Worm (Caenorhabditis elegans) whole organism, L2 larva: ENCODE results near the gene hum-5.
A peak's percentile ranks its signal among the peaks of the same experiment; 100 is the strongest.

Source experiments
- C34F6.9 ChIP-seq: fragments of 150-350 bp; optimal IDR thresholded peaks from 2 replicates; lab custom pipeline; 2014; ENCODE audit warnings: missing biosample characterization, missing genetic modification characterization
- R02D3.7 ChIP-seq: fragments of 150-350 bp; optimal IDR thresholded peaks from 2 replicates; lab custom pipeline; 2014; ENCODE audit warnings: missing biosample characterization, missing genetic modification characterization
- Y55F3AM.14 ChIP-seq: fragments of 200-800 bp; sonication (Bioruptor generic); optimal IDR thresholded peaks from 2 replicates; lab custom pipeline; 2018; ENCODE audit warnings: mild to moderate bottlenecking, missing genetic modification characterization, missing compliant biosample characterization
- ZK546.5 ChIP-seq: sonication (generic microtip); optimal IDR thresholded peaks from 2 replicates; lab custom pipeline; 2017; ENCODE audit warnings: missing biosample characterization, missing genetic modification characterization
- aly-2 ChIP-seq: fragments of 150-350 bp; optimal IDR thresholded peaks from 2 replicates; lab custom pipeline; 2014; ENCODE audit warnings: missing biosample characterization, missing genetic modification characterization
- blmp-1 ChIP-seq: sonication (generic microtip); optimal IDR thresholded peaks from 2 replicates; lab custom pipeline; 2017; ENCODE audit warnings: missing genetic modification characterization, mild to moderate bottlenecking, missing compliant biosample characterization, antibody characterized with exemption, moderate library complexity; ENCODE audit not compliant: insufficient read depth
- ceh-82 ChIP-seq: fragments of 150-350 bp; optimal IDR thresholded peaks from 2 replicates; lab custom pipeline; 2014; ENCODE audit warnings: missing biosample characterization, missing genetic modification characterization
- crh-2 ChIP-seq: sonication (generic microtip); optimal IDR thresholded peaks from 2 replicates; lab custom pipeline; 2017; ENCODE audit warnings: missing biosample characterization, missing genetic modification characterization
- dmd-4 ChIP-seq: sonication (generic microtip); optimal IDR thresholded peaks from 2 replicates; lab custom pipeline; 2017; ENCODE audit warnings: missing biosample characterization, missing genetic modification characterization
- egl-27 ChIP-seq: sonication (generic microtip); optimal IDR thresholded peaks from 3 replicates; lab custom pipeline; 2017; ENCODE audit warnings: missing biosample characterization, missing genetic modification reagents, missing genetic modification characterization
- elt-1 ChIP-seq: fragments of 150-350 bp; optimal IDR thresholded peaks from 2 replicates; lab custom pipeline; 2014; ENCODE audit warnings: missing biosample characterization, missing genetic modification characterization
- elt-3 ChIP-seq: sonication (generic microtip); optimal IDR thresholded peaks from 2 replicates; lab custom pipeline; 2017; ENCODE audit warnings: missing biosample characterization, missing genetic modification characterization
- fos-1 ChIP-seq: fragments of 150-350 bp; optimal IDR thresholded peaks from 2 replicates; lab custom pipeline; 2014; ENCODE audit warnings: missing biosample characterization, missing genetic modification characterization
- lin-13 ChIP-seq: fragments of 150-350 bp; optimal IDR thresholded peaks from 2 replicates; lab custom pipeline; 2014; ENCODE audit warnings: missing biosample characterization, missing genetic modification reagents, missing genetic modification characterization
- lin-39 ChIP-seq: fragments of 150-350 bp; optimal IDR thresholded peaks from 2 replicates; lab custom pipeline; 2014; ENCODE audit warnings: missing biosample characterization, missing genetic modification reagents, missing genetic modification characterization
- mbf-1 ChIP-seq: sonication (generic microtip); optimal IDR thresholded peaks from 2 replicates; lab custom pipeline; 2017; ENCODE audit warnings: missing biosample characterization, missing genetic modification characterization
- nhr-10 ChIP-seq: sonication (generic microtip); optimal IDR thresholded peaks from 2 replicates; lab custom pipeline; 2017; ENCODE audit warnings: missing biosample characterization, missing genetic modification characterization
- nhr-11 ChIP-seq: fragments of 150-350 bp; optimal IDR thresholded peaks from 2 replicates; lab custom pipeline; 2014; ENCODE audit warnings: missing biosample characterization, missing genetic modification characterization
- nhr-12 ChIP-seq: fragments of 150-350 bp; optimal IDR thresholded peaks from 2 replicates; lab custom pipeline; 2014; ENCODE audit warnings: missing biosample characterization, missing genetic modification characterization
- nhr-129 ChIP-seq: fragments of 150-350 bp; optimal IDR thresholded peaks from 2 replicates; lab custom pipeline; 2014; ENCODE audit warnings: missing biosample characterization, missing genetic modification characterization
- nhr-21 ChIP-seq: fragments of 150-350 bp; optimal IDR thresholded peaks from 2 replicates; lab custom pipeline; 2014; ENCODE audit warnings: missing biosample characterization, missing genetic modification characterization
- nhr-237 ChIP-seq: fragments of 150-350 bp; optimal IDR thresholded peaks from 2 replicates; lab custom pipeline; 2014; ENCODE audit warnings: missing biosample characterization, missing genetic modification characterization
- nhr-25 ChIP-seq: fragments of 150-350 bp; sonication (generic microtip); optimal IDR thresholded peaks from 3 replicates; lab custom pipeline; 2014; ENCODE audit warnings: missing biosample characterization, missing genetic modification characterization
- nhr-6 ChIP-seq: fragments of 150-350 bp; optimal IDR thresholded peaks from 2 replicates; lab custom pipeline; 2014; ENCODE audit warnings: missing biosample characterization, missing genetic modification characterization
- nhr-77 ChIP-seq: fragments of 150-350 bp; optimal IDR thresholded peaks from 2 replicates; lab custom pipeline; 2014; ENCODE audit warnings: missing biosample characterization, missing genetic modification characterization
- sem-4 ChIP-seq: fragments of 150-350 bp; optimal IDR thresholded peaks from 2 replicates; lab custom pipeline; 2014; ENCODE audit warnings: missing biosample characterization, missing genetic modification reagents, missing genetic modification characterization
- skn-1 ChIP-seq: sonication (generic microtip); optimal IDR thresholded peaks from 2 replicates; lab custom pipeline; 2017; ENCODE audit warnings: missing biosample characterization, missing genetic modification characterization
- sma-3 ChIP-seq: sonication (generic microtip); optimal IDR thresholded peaks from 2 replicates; lab custom pipeline; 2016; ENCODE audit warnings: missing genetic modification reagents, missing genetic modification characterization, missing compliant biosample characterization
- sma-9 ChIP-seq, 2 experiments: fragments of 150-350 bp in 1 of 2; sonication (generic microtip) in 1 of 2; optimal IDR thresholded peaks; 2 replicates each; lab custom pipeline; 2014 to 2016; ENCODE audit warnings: missing genetic modification characterization in 2 of 2, mild to moderate bottlenecking in 1 of 2, missing biosample characterization in 1 of 2, missing compliant biosample characterization in 1 of 2, missing genetic modification reagents in 1 of 2, moderate library complexity in 1 of 2
- snpc-4 ChIP-seq: fragments of 150-350 bp; optimal IDR thresholded peaks from 2 replicates; lab custom pipeline; 2014; ENCODE audit warnings: missing biosample characterization, missing genetic modification characterization
- unc-39 ChIP-seq: fragments of 150-350 bp; optimal IDR thresholded peaks from 2 replicates; lab custom pipeline; 2014; ENCODE audit warnings: missing biosample characterization, missing genetic modification characterization
- unc-55 ChIP-seq: fragments of 150-350 bp; sonication (generic microtip); optimal IDR thresholded peaks from 3 replicates; lab custom pipeline; 2014; ENCODE audit warnings: missing biosample characterization, missing genetic modification reagents, missing genetic modification characterization
- unc-62 ChIP-seq: fragments of 150-350 bp; optimal IDR thresholded peaks from 2 replicates; lab custom pipeline; 2014; ENCODE audit warnings: missing biosample characterization, missing genetic modification reagents, missing genetic modification characterization
- zag-1 ChIP-seq: fragments of 150-350 bp; optimal IDR thresholded peaks from 2 replicates; lab custom pipeline; 2014; ENCODE audit warnings: missing biosample characterization, missing genetic modification characterization
- ztf-1 ChIP-seq: fragments of 200-800 bp; sonication (Bioruptor generic); conservative IDR thresholded peaks from 2 replicates; pipeline ENCODE4 v1.3.6; 2022; ENCODE audit warnings: missing genetic modification characterization, missing compliant biosample characterization
- ztf-11 ChIP-seq: sonication (generic microtip); optimal IDR thresholded peaks from 2 replicates; lab custom pipeline; 2017; ENCODE audit warnings: missing biosample characterization, missing genetic modification characterization
- ztf-4 ChIP-seq: fragments of 150-350 bp; optimal IDR thresholded peaks from 2 replicates; lab custom pipeline; 2014; ENCODE audit warnings: missing biosample characterization, missing genetic modification characterization

hum-5 gene

DNA sequence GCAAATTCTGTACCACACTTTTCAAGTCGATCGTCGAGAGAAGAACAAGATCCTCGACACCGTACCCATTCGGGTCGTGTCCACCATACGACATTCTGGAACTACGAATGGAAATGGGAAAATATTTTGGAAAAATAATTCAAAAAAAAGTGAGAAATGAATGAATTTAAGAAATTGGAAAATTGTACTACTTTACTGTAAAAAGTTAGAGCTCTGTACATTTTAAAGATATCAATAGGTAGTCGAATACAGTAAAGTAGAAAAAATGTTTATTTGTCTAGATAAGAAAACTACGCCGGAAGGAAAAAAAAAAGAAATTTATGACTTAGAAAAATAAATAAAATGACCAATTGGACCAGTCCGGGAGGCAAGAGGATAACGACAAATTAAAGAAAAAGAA is at the start of gene hum-5:
Gene hum-5 (minus strand): TSS at position 101 of the 400 bp plus-strand sequence.
- TF ChIP-seq skn-1 (tag; lab: Kevin White, UChicago) (no peak), nhr-11 (tag; lab: Kevin White, UChicago) (no peak), nhr-77 (tag; lab: Kevin White, UChicago) (no peak)
- TF ChIP-seq, all 48 proteins: peak for 0

DNA sequence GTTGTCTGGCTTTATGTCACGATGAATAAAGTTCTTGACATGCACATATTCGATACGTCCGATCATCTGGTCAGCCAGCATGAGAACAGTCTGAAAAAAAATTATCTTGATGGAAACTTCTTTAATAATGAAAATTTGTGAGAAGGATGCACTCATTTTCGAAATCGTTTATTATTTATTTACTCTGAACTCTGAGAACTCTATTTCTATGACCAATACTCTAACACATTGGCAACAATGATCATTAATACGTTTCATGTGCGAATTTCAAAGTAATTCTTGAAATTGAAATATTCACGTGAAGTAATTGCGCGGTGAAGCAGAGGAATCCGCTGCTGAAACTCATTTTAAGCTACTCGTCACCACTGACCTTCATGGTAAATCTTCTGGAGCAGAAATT is 49.0 kb upstream of the hum-5 start:
- no peak for TF ChIP-seq nhr-129 (tag; lab: Kevin White, UChicago)
- no peak for TF ChIP-seq ZK546.5 (tag; lab: Kevin White, UChicago)
- no peak for TF ChIP-seq ztf-4 (tag; lab: Kevin White, UChicago)
- TF ChIP-seq sma-3, result no peak
- no peak for TF ChIP-seq lin-13 (GFP tag; lab: Kevin White, UChicago)
- TF ChIP-seq ztf-1 (GFP tag; lab: Robert Waterston, UW), result no peak
- no peak for TF ChIP-seq dmd-4 (tag; lab: Kevin White, UChicago)
- TF ChIP-seq unc-39 (tag; lab: Kevin White, UChicago), result no peak
- no peak for TF ChIP-seq C34F6.9 (tag; lab: Kevin White, UChicago)
- TF ChIP-seq elt-3 (tag; lab: Kevin White, UChicago), result no peak
- TF ChIP-seq unc-62 (GFP tag; lab: Kevin White, UChicago), result no peak
- TF ChIP-seq egl-27 (tag; lab: Kevin White, UChicago), result no peak
- no peak for TF ChIP-seq blmp-1 (tag; lab: Kevin White, UChicago)
- TF ChIP-seq ztf-11 (tag; lab: Kevin White, UChicago), result no peak

DNA sequence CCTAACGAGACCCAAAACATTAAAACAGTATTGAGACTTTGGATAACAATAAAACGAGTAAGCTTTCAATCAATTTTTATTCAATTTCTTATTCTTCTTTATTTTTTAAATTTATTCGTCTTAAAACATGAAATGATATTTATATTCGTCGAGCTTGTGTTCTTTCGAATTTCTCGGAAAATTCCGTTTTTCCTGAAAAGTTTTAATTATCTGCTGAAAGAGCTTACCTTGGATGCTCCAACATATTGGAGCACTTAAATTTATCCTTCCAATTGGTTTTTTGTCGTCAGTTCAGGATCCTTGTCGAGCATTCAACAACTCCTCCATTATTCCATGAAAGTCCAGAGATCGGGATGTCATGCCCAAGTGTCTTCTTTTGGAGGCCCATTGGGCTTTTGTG is 46.8 kb upstream of the hum-5 start:
- TF ChIP-seq dmd-4 (tag; lab: Kevin White, UChicago) (no peak), ztf-1 (GFP tag; lab: Robert Waterston, UW) (no peak), ceh-82 (tag; lab: Kevin White, UChicago) (no peak), mbf-1 (no peak), R02D3.7 (tag; lab: Kevin White, UChicago) (no peak), sma-9 (GFP tag; optimal IDR thresholded peaks at IDR 0.05; lab: Kevin White, UChicago) (no peak), sma-9 (tag; optimal IDR thresholded peaks at IDR 0.05; lab: Kevin White, UChicago) (no peak), crh-2 (tag; lab: Kevin White, UChicago) (no peak), ztf-11 (tag; lab: Kevin White, UChicago) (no peak), ZK546.5 (tag; lab: Kevin White, UChicago) (no peak), nhr-10 (tag; lab: Kevin White, UChicago) (no peak), fos-1 (tag; lab: Kevin White, UChicago) (no peak), nhr-21 (no peak), skn-1 (tag; lab: Kevin White, UChicago) (no peak), elt-1 (no peak), aly-2 (tag; lab: Kevin White, UChicago) (no peak), nhr-237 (no peak), snpc-4 (tag; lab: Kevin White, UChicago) (no peak), zag-1 (tag; lab: Kevin White, UChicago) (no peak), nhr-6 (tag; lab: Kevin White, UChicago) (no peak), nhr-12 (tag; lab: Kevin White, UChicago) (no peak)

DNA sequence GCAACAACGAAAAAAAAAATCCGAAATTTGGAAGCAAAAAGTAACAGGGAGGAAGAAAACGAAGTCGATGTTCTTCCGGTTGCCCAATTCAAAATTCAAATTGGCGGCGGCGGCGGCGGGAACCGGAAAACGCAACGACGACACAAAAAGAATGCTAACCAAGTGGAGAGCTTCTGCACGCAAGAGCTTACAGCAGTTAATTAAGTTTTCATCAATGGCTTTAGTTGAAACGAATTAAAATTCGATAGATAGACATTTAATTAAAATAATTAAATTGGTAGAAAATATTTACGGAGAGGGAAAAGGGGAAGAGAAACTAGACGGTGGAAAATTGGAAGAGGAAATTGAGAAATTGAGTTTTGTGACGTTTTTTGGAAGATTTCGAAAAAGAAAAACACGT is 33.6 kb upstream of the hum-5 start:
- TF ChIP-seq sma-9 (GFP tag; optimal IDR thresholded peaks at IDR 0.05; lab: Kevin White, UChicago) (peak; percentile 1), sma-9 (tag; optimal IDR thresholded peaks at IDR 0.05; lab: Kevin White, UChicago) (no peak), nhr-21 (no peak), Y55F3AM.14 (peak; percentile 59), lin-39 (no peak), egl-27 (tag; lab: Kevin White, UChicago) (peak; percentile 0), lin-13 (GFP tag; lab: Kevin White, UChicago) (no peak), unc-55 (GFP tag; lab: Kevin White, UChicago) (peak; percentile 23), sem-4 (peak; percentile 37)

DNA sequence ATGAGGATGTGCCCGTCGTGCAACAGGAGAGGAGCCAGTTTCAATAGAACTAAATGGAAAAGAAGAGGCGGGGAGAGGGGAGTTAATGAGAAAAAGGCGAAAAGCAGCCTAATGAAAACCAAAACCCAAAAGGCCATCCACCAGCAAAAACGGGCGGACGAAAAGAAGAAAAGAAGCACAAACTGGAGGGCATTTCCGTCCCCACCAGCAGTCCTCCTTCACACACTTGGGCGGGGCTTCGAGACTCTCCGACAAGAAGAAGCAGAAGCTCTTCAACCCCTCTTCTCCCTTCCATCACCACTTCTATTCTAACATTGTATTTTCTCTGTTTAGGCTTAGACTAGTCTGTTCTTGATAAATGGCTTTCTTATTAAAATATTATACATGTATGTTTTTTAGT is 31.5 kb upstream of the hum-5 start:
- no peak for TF ChIP-seq mbf-1
- no peak for TF ChIP-seq nhr-25 (tag; lab: Kevin White, UChicago)
- TF ChIP-seq, all 48 proteins: peak for 0
